Fruit fly (Drosophila melanogaster) whole organism, pupa: ENCODE results near the gene mag.

Experiments
- CG17806 ChIP-seq: fragments of 200-800 bp; sonication (Bioruptor generic); optimal IDR thresholded peaks from 2 replicates; lab custom pipeline; 2018; ENCODE audit warnings: missing biosample characterization, mild to moderate bottlenecking, missing genetic modification characterization, moderate library complexity
- CG34367 ChIP-seq: fragments of 200-800 bp; sonication (Bioruptor generic); optimal IDR thresholded peaks from 2 replicates; lab custom pipeline; 2018; ENCODE audit warnings: missing biosample characterization, mild to moderate bottlenecking, missing genetic modification characterization
- CG8301 ChIP-seq: fragments of 200-800 bp; sonication (Bioruptor generic); optimal IDR thresholded peaks from 2 replicates; lab custom pipeline; 2018; ENCODE audit warnings: missing biosample characterization, mild to moderate bottlenecking, missing genetic modification characterization
- Pif1A ChIP-seq: fragments of 200-800 bp; sonication (Bioruptor generic); optimal IDR thresholded peaks from 3 replicates; lab custom pipeline; 2016; ENCODE audit warnings: missing biosample characterization, missing genetic modification characterization
- Snoo ChIP-seq: fragments of 200-800 bp; sonication (Bioruptor generic); optimal IDR thresholded peaks from 3 replicates; lab custom pipeline; 2017; ENCODE audit warnings: missing biosample characterization, mild to moderate bottlenecking, missing genetic modification characterization, inconsistent platforms
- rn ChIP-seq: fragments of 200-800 bp; sonication (Bioruptor generic); IDR thresholded peaks from 2 replicates; pipeline ENCODE4 v1.3.6; 2022; ENCODE audit warnings: missing biosample characterization, missing genetic modification characterization

DNA sequence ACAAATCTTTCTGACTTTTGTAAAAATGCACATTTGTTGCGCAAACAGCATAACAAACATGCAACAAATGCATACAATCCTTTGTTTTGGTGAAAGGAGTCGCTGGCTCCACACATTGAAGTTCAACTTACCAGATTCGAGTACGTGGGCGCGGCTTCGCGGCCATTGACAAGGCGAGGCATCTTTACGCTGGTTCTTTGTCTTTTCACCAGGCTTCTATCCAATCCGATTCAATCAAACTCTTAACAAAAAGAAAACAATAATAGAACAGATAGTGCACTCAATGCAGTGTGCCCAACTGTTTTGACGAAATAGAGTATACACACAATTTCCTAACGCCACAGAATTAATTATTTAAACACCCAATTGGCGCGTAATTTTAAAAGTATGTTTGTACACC lies 30.3 kb upstream of the mag start, which contains the start of gene CG5262:
- TF ChIP-seq CG34367 (tag; lab: Kevin White, UChicago) (no peak), Snoo (tag; lab: Kevin White, UChicago) (no peak), CG17806 (no peak), rn (no peak), Pif1A (GFP tag; lab: Kevin White, UChicago) (no peak), CG8301 (no peak)
